Fruit fly (Drosophila melanogaster) Kc167 (cell line): Measurements from ENCODE around the gene Ppt2.

Source experiments
- h ChIP-seq: fragments of >200 bp; optimal IDR thresholded peaks from 3 replicates; lab custom pipeline; 2018; ENCODE audit warnings: missing external identifiers
- psq ChIP-seq: fragments of >200 bp; optimal IDR thresholded peaks from 2 replicates; lab custom pipeline; 2017; ENCODE audit warnings: missing external identifiers
- ttk ChIP-seq: sonication (Bioruptor generic); optimal IDR thresholded peaks from 2 replicates; lab custom pipeline; 2017; ENCODE audit warnings: missing external identifiers

- TF ChIP-seq ttk (lab: Kevin White, UChicago) (no peak), h (lab: Kevin White, UChicago) (no peak), psq (lab: Kevin White, UChicago) (no peak)
Measured at dm6 chr2L:11323917-11324316, 43.8 kb downstream of the Ppt2 start.
